Fruit fly (Drosophila melanogaster) whole organism, larva: Measurements from ENCODE around the gene CG14000.
A peak's percentile ranks its signal among the peaks of the same experiment; 100 is the strongest.

ENCODE experiments used
- noc ChIP-seq: fragments of 200-800 bp; sonication (Bioruptor generic); optimal IDR thresholded peaks from 3 replicates; lab custom pipeline; 2019; ENCODE audit warnings: missing biosample characterization, mild to moderate bottlenecking, missing genetic modification characterization, moderate library complexity

CG14000 gene

DNA sequence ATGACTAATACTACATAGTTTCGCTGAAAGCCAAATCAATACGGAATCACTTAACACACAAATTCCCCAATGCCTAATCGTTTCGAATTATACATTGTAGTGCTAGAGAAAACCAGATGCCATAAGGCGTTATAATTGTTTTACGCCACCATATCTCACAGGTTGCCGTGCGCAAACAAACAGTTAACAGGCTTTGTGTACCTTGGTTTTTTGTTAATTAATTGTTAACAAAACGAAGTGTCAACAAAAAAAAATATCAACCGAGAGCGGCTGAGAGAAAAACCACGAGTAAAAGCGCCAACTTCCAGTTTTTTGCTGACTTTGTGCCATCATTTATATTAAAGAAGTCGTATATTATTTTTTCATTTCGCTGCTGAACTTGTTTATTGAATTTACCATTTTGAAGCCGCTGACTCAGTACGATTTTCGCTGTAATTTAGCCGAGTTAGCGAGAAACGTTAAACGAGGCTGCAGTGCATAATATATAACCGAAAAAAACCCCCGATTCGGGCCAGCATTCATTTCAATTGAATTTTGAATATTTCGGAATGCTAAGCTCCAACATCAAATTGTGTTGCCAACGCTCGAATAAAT lies 33.5 kb downstream of the CG14000 start:
- TF ChIP-seq noc: peak; percentile 49

DNA sequence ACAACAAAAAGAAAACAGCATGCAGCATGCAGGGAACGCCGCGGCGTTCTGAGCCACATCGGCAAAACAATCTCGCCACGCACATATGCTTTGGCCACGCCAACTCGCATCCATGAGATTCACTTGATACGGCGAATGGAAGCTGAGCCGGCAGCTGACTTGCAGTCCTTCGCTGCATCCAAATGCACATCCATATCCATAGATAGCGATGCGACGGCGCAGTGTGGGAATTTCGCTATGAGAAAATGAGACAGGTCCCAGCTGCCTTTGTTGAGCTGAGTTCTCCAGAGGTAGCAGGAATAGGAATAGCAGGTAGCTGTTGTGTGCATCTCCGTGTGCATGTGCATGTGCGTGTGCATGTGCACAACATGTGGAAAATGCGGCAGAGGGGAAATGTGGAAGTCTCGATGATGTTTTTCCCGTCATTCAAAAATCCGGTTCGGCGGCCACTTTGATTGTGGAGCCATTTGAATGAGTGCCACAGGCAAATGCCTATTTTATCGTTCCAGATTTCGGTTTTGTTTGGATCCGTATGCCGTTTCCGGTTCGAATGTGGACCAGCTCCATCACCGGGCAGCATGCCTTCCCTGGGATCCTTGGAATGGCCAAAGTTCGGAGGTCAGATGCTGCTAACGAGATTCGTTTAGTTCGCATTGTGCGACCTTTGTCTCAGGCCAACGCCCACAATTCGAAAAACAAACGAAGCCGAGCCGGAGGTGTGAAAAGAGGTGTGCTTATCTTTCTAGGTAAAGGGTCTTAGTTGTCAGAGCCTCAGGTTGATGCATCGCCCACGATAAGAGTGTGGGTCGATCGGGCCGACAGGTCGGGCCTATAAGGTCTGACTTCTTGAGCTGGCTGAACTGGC lies 39.0 kb downstream of the CG14000 start:
- no peak for TF ChIP-seq noc

DNA sequence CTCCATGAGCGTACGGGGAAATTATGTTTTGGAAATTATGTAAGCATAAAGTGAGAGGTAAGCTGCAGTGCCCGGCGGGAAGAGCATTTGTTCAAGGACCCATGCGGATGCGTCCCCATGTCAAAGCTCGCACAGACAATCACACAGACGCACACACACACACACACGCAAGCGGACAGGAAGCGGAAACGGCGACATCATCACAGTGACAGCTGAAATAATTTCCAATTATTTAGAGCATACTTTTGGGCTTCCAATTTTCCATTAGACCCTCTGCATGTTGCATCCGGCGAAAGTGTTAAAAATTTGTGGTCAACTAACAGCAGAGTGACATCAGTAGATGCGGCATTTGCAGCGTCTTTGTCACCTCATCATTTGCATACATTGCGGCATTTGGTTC lies 43.3 kb downstream of the CG14000 start:
- no peak for TF ChIP-seq noc
